Worm (Caenorhabditis elegans) whole organism, L2 larva: ENCODE measurements around the gene scl-9.

Experiments
- F13H6.1 ChIP-seq: sonication (generic microtip); optimal IDR thresholded peaks from 2 replicates; lab custom pipeline; 2016; ENCODE audit warnings: missing genetic modification characterization, missing compliant biosample characterization
- R02D3.7 ChIP-seq: fragments of 150-350 bp; optimal IDR thresholded peaks from 2 replicates; lab custom pipeline; 2014; ENCODE audit warnings: missing biosample characterization, missing genetic modification characterization
- alr-1 ChIP-seq: fragments of 150-350 bp; optimal IDR thresholded peaks from 2 replicates; lab custom pipeline; 2014; ENCODE audit warnings: missing biosample characterization, missing genetic modification characterization
- aly-2 ChIP-seq: fragments of 150-350 bp; optimal IDR thresholded peaks from 2 replicates; lab custom pipeline; 2014; ENCODE audit warnings: missing biosample characterization, missing genetic modification characterization
- ama-1 ChIP-seq: fragments of 150-350 bp; optimal IDR thresholded peaks from 2 replicates; lab custom pipeline; 2018; ENCODE audit warnings: inconsistent platforms
- blmp-1 ChIP-seq: sonication (generic microtip); optimal IDR thresholded peaks from 2 replicates; lab custom pipeline; 2017; ENCODE audit warnings: missing genetic modification characterization, mild to moderate bottlenecking, missing compliant biosample characterization, antibody characterized with exemption, moderate library complexity; ENCODE audit not compliant: insufficient read depth
- ceh-16 ChIP-seq: fragments of 150-350 bp; optimal IDR thresholded peaks from 2 replicates; lab custom pipeline; 2014; ENCODE audit warnings: missing biosample characterization, missing genetic modification characterization
- ceh-82 ChIP-seq: fragments of 150-350 bp; optimal IDR thresholded peaks from 2 replicates; lab custom pipeline; 2014; ENCODE audit warnings: missing biosample characterization, missing genetic modification characterization
- crh-2 ChIP-seq: sonication (generic microtip); optimal IDR thresholded peaks from 2 replicates; lab custom pipeline; 2017; ENCODE audit warnings: missing biosample characterization, missing genetic modification characterization
- egl-27 ChIP-seq: sonication (generic microtip); optimal IDR thresholded peaks from 3 replicates; lab custom pipeline; 2017; ENCODE audit warnings: missing biosample characterization, missing genetic modification reagents, missing genetic modification characterization
- elt-3 ChIP-seq: sonication (generic microtip); optimal IDR thresholded peaks from 2 replicates; lab custom pipeline; 2017; ENCODE audit warnings: missing biosample characterization, missing genetic modification characterization
- gmeb-1 ChIP-seq: fragments of 150-350 bp; optimal IDR thresholded peaks from 2 replicates; lab custom pipeline; 2014; ENCODE audit warnings: missing biosample characterization, missing genetic modification characterization
- lin-11 ChIP-seq: fragments of 150-350 bp; sonication (generic microtip); optimal IDR thresholded peaks from 2 replicates; lab custom pipeline; 2014; ENCODE audit warnings: missing biosample characterization, missing genetic modification characterization, inconsistent platforms, mixed read lengths
- lin-13 ChIP-seq: fragments of 150-350 bp; optimal IDR thresholded peaks from 2 replicates; lab custom pipeline; 2014; ENCODE audit warnings: missing biosample characterization, missing genetic modification reagents, missing genetic modification characterization
- lin-39 ChIP-seq: fragments of 150-350 bp; optimal IDR thresholded peaks from 2 replicates; lab custom pipeline; 2014; ENCODE audit warnings: missing biosample characterization, missing genetic modification reagents, missing genetic modification characterization
- lsy-2 ChIP-seq, 2 experiments: fragments of 150-350 bp in 1 of 2; sonication (generic microtip) in 1 of 2; optimal IDR thresholded peaks; 2 replicates each; lab custom pipeline; 2014 to 2017; ENCODE audit warnings: missing biosample characterization in 2 of 2, missing genetic modification characterization in 2 of 2
- mab-5 ChIP-seq: fragments of 150-350 bp; optimal IDR thresholded peaks from 2 replicates; lab custom pipeline; 2014; ENCODE audit warnings: missing biosample characterization, missing genetic modification characterization
- mbf-1 ChIP-seq: sonication (generic microtip); optimal IDR thresholded peaks from 2 replicates; lab custom pipeline; 2017; ENCODE audit warnings: missing biosample characterization, missing genetic modification characterization
- mdl-1 ChIP-seq, 2 experiments: fragments of 150-350 bp in 1 of 2; sonication (generic microtip) in 1 of 2; optimal IDR thresholded peaks; 2 replicates each; lab custom pipeline; 2017; ENCODE audit warnings: missing biosample characterization in 2 of 2, missing genetic modification characterization in 2 of 2
- nhr-11 ChIP-seq: fragments of 150-350 bp; optimal IDR thresholded peaks from 2 replicates; lab custom pipeline; 2014; ENCODE audit warnings: missing biosample characterization, missing genetic modification characterization
- nhr-12 ChIP-seq: fragments of 150-350 bp; optimal IDR thresholded peaks from 2 replicates; lab custom pipeline; 2014; ENCODE audit warnings: missing biosample characterization, missing genetic modification characterization
- nhr-129 ChIP-seq: fragments of 150-350 bp; optimal IDR thresholded peaks from 2 replicates; lab custom pipeline; 2014; ENCODE audit warnings: missing biosample characterization, missing genetic modification characterization
- nhr-23 ChIP-seq: fragments of 150-350 bp; optimal IDR thresholded peaks from 2 replicates; lab custom pipeline; 2014; ENCODE audit warnings: missing biosample characterization, missing genetic modification reagents, missing genetic modification characterization
- nhr-25 ChIP-seq: fragments of 150-350 bp; sonication (generic microtip); optimal IDR thresholded peaks from 3 replicates; lab custom pipeline; 2014; ENCODE audit warnings: missing biosample characterization, missing genetic modification characterization
- nhr-6 ChIP-seq: fragments of 150-350 bp; optimal IDR thresholded peaks from 2 replicates; lab custom pipeline; 2014; ENCODE audit warnings: missing biosample characterization, missing genetic modification characterization
- nhr-77 ChIP-seq: fragments of 150-350 bp; optimal IDR thresholded peaks from 2 replicates; lab custom pipeline; 2014; ENCODE audit warnings: missing biosample characterization, missing genetic modification characterization
- peb-1 ChIP-seq: fragments of 150-350 bp; optimal IDR thresholded peaks from 2 replicates; lab custom pipeline; 2014; ENCODE audit warnings: missing biosample characterization, missing genetic modification characterization
- sem-4 ChIP-seq: fragments of 150-350 bp; optimal IDR thresholded peaks from 2 replicates; lab custom pipeline; 2014; ENCODE audit warnings: missing biosample characterization, missing genetic modification reagents, missing genetic modification characterization
- skn-1 ChIP-seq: sonication (generic microtip); optimal IDR thresholded peaks from 2 replicates; lab custom pipeline; 2017; ENCODE audit warnings: missing biosample characterization, missing genetic modification characterization
- sma-3 ChIP-seq: sonication (generic microtip); optimal IDR thresholded peaks from 2 replicates; lab custom pipeline; 2016; ENCODE audit warnings: missing genetic modification reagents, missing genetic modification characterization, missing compliant biosample characterization
- sma-9 ChIP-seq, 2 experiments: fragments of 150-350 bp in 1 of 2; sonication (generic microtip) in 1 of 2; optimal IDR thresholded peaks; 2 replicates each; lab custom pipeline; 2014 to 2016; ENCODE audit warnings: missing genetic modification characterization in 2 of 2, mild to moderate bottlenecking in 1 of 2, missing biosample characterization in 1 of 2, missing compliant biosample characterization in 1 of 2, missing genetic modification reagents in 1 of 2, moderate library complexity in 1 of 2
- snpc-4 ChIP-seq: fragments of 150-350 bp; optimal IDR thresholded peaks from 2 replicates; lab custom pipeline; 2014; ENCODE audit warnings: missing biosample characterization, missing genetic modification characterization
- unc-55 ChIP-seq: fragments of 150-350 bp; sonication (generic microtip); optimal IDR thresholded peaks from 3 replicates; lab custom pipeline; 2014; ENCODE audit warnings: missing biosample characterization, missing genetic modification reagents, missing genetic modification characterization
- unc-62 ChIP-seq: fragments of 150-350 bp; optimal IDR thresholded peaks from 2 replicates; lab custom pipeline; 2014; ENCODE audit warnings: missing biosample characterization, missing genetic modification reagents, missing genetic modification characterization
- zag-1 ChIP-seq: fragments of 150-350 bp; optimal IDR thresholded peaks from 2 replicates; lab custom pipeline; 2014; ENCODE audit warnings: missing biosample characterization, missing genetic modification characterization
- ztf-1 ChIP-seq: fragments of 200-800 bp; sonication (Bioruptor generic); conservative IDR thresholded peaks from 2 replicates; pipeline ENCODE4 v1.3.6; 2022; ENCODE audit warnings: missing genetic modification characterization, missing compliant biosample characterization
- ztf-11 ChIP-seq: sonication (generic microtip); optimal IDR thresholded peaks from 2 replicates; lab custom pipeline; 2017; ENCODE audit warnings: missing biosample characterization, missing genetic modification characterization
- ztf-4 ChIP-seq: fragments of 150-350 bp; optimal IDR thresholded peaks from 2 replicates; lab custom pipeline; 2014; ENCODE audit warnings: missing biosample characterization, missing genetic modification characterization

The scl-9 gene

DNA sequence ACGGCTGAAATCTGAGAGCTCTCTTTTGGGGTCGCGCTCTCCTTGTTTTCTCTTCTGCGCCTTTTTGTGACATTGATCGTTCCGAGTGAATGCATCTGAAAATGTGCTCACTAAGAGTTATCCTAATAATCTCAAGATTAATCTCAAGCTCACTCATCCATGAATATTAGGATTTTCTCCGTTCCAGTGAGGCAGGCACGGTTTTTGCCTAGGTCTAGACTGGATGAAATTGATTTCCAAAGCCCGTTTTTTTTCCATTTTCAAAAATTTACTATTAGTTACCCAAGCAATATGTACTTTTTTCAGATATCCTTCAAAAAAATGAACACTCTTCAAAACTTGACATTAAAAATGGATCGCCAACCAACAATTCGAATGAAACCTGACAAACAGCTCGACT, 4.9 kb upstream of the scl-9 start, which contains the start of gene amt-2:
amt-2 (plus strand) TSS at position 301 of the 400 bp plus-strand sequence.
- TF ChIP-seq sma-9 (GFP tag; optimal IDR thresholded peaks at IDR 0.05; lab: Kevin White, UChicago): no peak
- no peak for TF ChIP-seq sma-9 (tag; optimal IDR thresholded peaks at IDR 0.05; lab: Kevin White, UChicago)
- TF ChIP-seq peb-1: no peak
- no peak for TF ChIP-seq mab-5 (tag; lab: Kevin White, UChicago)
- no peak for TF ChIP-seq lin-39 (tag; lab: Kevin White, UChicago)
- TF ChIP-seq sem-4 (tag; lab: Kevin White, UChicago): no peak
- TF ChIP-seq egl-27 (tag; lab: Kevin White, UChicago): no peak
- no peak for TF ChIP-seq ztf-11
- TF ChIP-seq unc-62 (GFP tag; lab: Kevin White, UChicago): no peak
- TF ChIP-seq alr-1 (tag; lab: Kevin White, UChicago): no peak
- no peak for TF ChIP-seq ama-1 (lab: Kevin White, UChicago)
- no peak for TF ChIP-seq ztf-1 (GFP tag; lab: Robert Waterston, UW)
- TF ChIP-seq mdl-1 (tag; optimal IDR thresholded peaks at IDR 0.05; lab: Kevin White, UChicago): no peak
- no peak for TF ChIP-seq aly-2 (tag; lab: Kevin White, UChicago)
- TF ChIP-seq nhr-25: no peak
- TF ChIP-seq F13H6.1 (tag; lab: Kevin White, UChicago): no peak
- no peak for TF ChIP-seq elt-3 (tag; lab: Kevin White, UChicago)

DNA sequence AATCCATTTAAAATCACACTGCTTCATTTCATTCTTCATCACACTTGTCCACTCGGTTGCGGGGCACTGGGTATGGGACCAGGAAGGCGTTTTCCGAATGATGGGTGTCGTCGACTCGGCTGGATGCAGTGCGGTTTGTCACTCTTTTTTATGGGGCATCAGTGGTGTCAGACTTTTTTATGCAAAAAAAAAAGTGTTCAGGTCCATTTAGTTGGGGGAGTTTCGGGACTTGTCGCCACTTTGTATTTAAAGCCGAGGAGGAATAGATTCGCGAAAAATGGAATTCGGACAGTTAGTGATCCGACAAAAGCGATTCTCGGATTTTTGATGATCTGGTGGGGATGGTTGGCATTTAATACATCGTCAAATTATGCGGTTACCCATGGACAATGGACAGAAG, 2.0 kb upstream of the scl-9 start:
- TF ChIP-seq lin-11 (tag; lab: Kevin White, UChicago): no peak
- no peak for TF ChIP-seq ceh-82
- TF ChIP-seq skn-1 (tag; lab: Kevin White, UChicago): no peak
- no peak for TF ChIP-seq snpc-4 (tag; lab: Kevin White, UChicago)
- no peak for TF ChIP-seq lsy-2 (tag; optimal IDR thresholded peaks at IDR 0.05; lab: Kevin White, UChicago)
- TF ChIP-seq mbf-1 (tag; lab: Kevin White, UChicago): no peak
- no peak for TF ChIP-seq aly-2 (tag; lab: Kevin White, UChicago)
- no peak for TF ChIP-seq R02D3.7 (tag; lab: Kevin White, UChicago)
- TF ChIP-seq sma-3 (GFP tag; lab: Kevin White, UChicago): no peak
- no peak for TF ChIP-seq nhr-129 (tag; lab: Kevin White, UChicago)
- TF ChIP-seq lin-13 (GFP tag; lab: Kevin White, UChicago): no peak
- TF ChIP-seq nhr-11 (tag; lab: Kevin White, UChicago): no peak
- TF ChIP-seq peb-1: no peak
- TF ChIP-seq gmeb-1 (tag; lab: Kevin White, UChicago): no peak
- TF ChIP-seq nhr-12 (tag; lab: Kevin White, UChicago): no peak
- no peak for TF ChIP-seq elt-3 (tag; lab: Kevin White, UChicago)
- TF ChIP-seq crh-2 (tag; lab: Kevin White, UChicago): no peak
- TF ChIP-seq alr-1 (tag; lab: Kevin White, UChicago): no peak
- no peak for TF ChIP-seq ceh-16 (tag; lab: Kevin White, UChicago)

DNA sequence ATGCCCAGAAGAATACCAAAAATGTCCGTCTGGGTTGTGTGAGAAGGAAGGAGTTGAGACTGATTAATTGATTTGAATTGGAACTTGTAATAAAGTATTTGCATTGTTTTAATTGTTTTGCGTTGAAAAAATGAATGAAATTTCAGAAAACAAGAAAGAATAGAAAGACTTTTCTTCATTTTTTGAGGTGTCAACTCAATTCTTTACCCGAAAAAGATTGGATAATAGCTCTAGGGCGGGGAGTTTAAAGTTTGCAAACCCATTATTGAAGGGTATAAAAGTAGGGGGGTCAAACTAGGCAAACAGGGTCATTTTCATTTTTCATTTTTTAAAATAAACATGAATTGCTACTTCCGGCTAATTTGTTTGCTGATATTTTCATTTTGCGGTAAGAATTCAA, 1.2 kb downstream of the scl-9 start, which contains the start of gene scl-10:
scl-10 (plus strand) TSS at position 301 of the 400 bp plus-strand sequence.
- TF ChIP-seq lsy-2 (tag; optimal IDR thresholded peaks at IDR 0.05; lab: Kevin White, UChicago): no peak
- TF ChIP-seq blmp-1 (tag; lab: Kevin White, UChicago): no peak
- TF ChIP-seq nhr-6 (tag; lab: Kevin White, UChicago): no peak
- no peak for TF ChIP-seq gmeb-1 (tag; lab: Kevin White, UChicago)
- no peak for TF ChIP-seq ztf-1 (GFP tag; lab: Robert Waterston, UW)

DNA sequence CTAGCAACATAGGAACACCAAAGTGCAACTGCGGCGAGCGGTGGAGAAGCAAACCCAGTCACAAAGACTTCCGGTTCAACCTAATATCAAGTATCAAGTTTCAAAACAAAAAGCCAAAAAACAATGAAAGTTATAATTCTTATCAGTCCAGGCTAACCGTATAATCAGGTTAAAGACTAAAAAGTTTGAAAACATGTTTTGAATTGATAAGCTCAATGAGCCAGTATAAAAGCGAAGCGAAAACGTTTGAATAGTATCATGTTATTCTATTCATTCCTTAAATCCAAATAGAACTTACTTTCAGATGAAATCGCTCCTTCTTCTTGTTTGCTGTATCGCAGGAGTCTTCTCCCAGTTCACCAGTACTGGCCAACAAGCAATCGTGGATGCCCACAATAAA, 4.1 kb downstream of the scl-9 start, which contains the start of gene scl-11:
scl-11 (plus strand) TSS at position 301 of the 400 bp plus-strand sequence.
- TF ChIP-seq unc-55 (no peak), F13H6.1 (tag; lab: Kevin White, UChicago) (no peak), lsy-2 (tag; optimal IDR thresholded peaks at IDR 0.05; lab: Kevin White, UChicago) (no peak), mbf-1 (tag; lab: Kevin White, UChicago) (no peak), nhr-23 (tag; lab: Kevin White, UChicago) (no peak), unc-62 (GFP tag; lab: Kevin White, UChicago) (no peak), snpc-4 (tag; lab: Kevin White, UChicago) (no peak), ztf-11 (no peak), nhr-77 (tag; lab: Kevin White, UChicago) (no peak), zag-1 (tag; lab: Kevin White, UChicago) (no peak), ceh-16 (tag; lab: Kevin White, UChicago) (no peak), ceh-82 (no peak), ztf-4 (no peak), sem-4 (tag; lab: Kevin White, UChicago) (no peak)
